Worm (Caenorhabditis elegans) whole organism, young adult: Measurements from ENCODE around the gene K02D10.3.
A peak's percentile ranks its signal among the peaks of the same experiment; 100 is the strongest.

ENCODE experiments used
- mel-28 ChIP-seq: sonication (generic microtip); optimal IDR thresholded peaks from 2 replicates; lab custom pipeline; 2016; ENCODE audit warnings: borderline replicate concordance, mild to moderate bottlenecking, missing genetic modification characterization, missing compliant biosample characterization
- unc-130 ChIP-seq: sonication (generic microtip); optimal IDR thresholded peaks from 2 replicates; lab custom pipeline; 2016; ENCODE audit warnings: missing genetic modification reagents, missing genetic modification characterization, missing compliant biosample characterization
- ztf-26 ChIP-seq: sonication (generic microtip); optimal IDR thresholded peaks from 2 replicates; lab custom pipeline; 2017; ENCODE audit warnings: missing genetic modification characterization, missing compliant biosample characterization

DNA sequence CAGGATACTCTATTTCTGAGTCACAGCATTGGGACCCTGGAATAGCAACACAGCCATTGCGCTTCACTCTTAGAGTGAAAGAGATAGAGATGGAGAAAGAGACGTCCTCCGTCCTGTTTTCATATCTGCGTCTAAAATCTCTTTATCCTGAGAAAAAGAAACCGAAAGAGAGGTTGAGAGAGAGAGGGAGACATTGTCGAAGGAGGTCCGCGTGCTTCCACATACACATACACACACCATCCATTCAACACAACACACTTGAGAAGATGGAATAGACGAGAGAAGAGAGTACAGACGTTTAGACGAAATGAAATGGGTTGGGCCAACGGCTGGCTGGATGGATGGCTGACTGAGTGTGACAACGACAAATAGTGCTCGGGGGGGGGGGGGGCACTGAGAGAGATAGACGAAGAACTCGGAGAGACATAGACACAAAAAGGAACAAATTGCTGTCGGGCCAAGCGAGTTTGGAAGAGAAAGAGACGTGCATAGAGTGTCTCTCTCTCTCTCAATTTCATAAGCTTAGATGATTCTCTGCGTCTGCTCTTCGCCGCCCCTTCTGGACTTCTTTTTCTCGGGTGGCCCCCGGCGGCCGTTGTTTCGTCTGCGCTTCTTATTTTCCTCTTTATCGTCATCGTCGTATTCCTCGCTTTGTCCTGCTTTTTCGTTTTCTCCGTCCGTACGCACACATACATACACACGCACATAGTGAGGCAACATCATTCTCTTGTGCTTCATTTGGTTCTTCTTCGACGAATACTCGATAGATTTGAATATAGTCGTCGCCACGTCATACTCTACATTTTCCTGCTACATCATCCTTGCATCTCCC is 28.4 kb upstream of the K02D10.3 start, which contains the start of gene F54F2.6:
- TF ChIP-seq ztf-26 (peak; percentile 51), unc-130 (no peak), mel-28 (tag; lab: Kevin White, UChicago) (no peak)
